Worm (Caenorhabditis elegans) whole organism, young adult: Measurements from ENCODE around the gene mcm-3AP.

Source experiments
- F57A8.1 ChIP-seq: fragments of 200-800 bp; sonication (Bioruptor generic); optimal IDR thresholded peaks from 2 replicates; lab custom pipeline; 2018; ENCODE audit warnings: mild to moderate bottlenecking, missing genetic modification characterization, moderate library complexity, missing compliant biosample characterization
- Y95B8A.8 ChIP-seq: fragments of 200-800 bp; sonication (Bioruptor generic); IDR thresholded peaks from 2 replicates; pipeline ENCODE4 v1.3.6; 2022; ENCODE audit warnings: missing genetic modification reagents, missing genetic modification characterization, missing compliant biosample characterization
- ama-1 ChIP-seq, 3 experiments: fragments of 150-350 bp in 1 of 3; sonication (generic microtip) in 2 of 3; optimal IDR thresholded peaks; 2 replicates each; lab custom pipeline; 2014 to 2018; ENCODE audit warnings: missing biosample characterization in 2 of 3, missing genetic modification characterization in 2 of 3, missing genetic modification reagents in 2 of 3
- aptf-3 ChIP-seq: fragments of 200-800 bp; sonication (Bioruptor generic); IDR thresholded peaks from 2 replicates; pipeline ENCODE4 v1.3.6; 2022; ENCODE audit warnings: missing genetic modification characterization, missing compliant biosample characterization
- rpc-1 ChIP-seq, 2 experiments: fragments of 150-350 bp in 1 of 2; sonication (generic microtip) in 1 of 2; optimal IDR thresholded peaks; 2 replicates each; lab custom pipeline; 2014 to 2018; ENCODE audit warnings: missing biosample characterization in 1 of 2, missing genetic modification characterization in 1 of 2, missing genetic modification reagents in 1 of 2, missing genotype in 1 of 2
- snpc-1.3 ChIP-seq: sonication (generic microtip); optimal IDR thresholded peaks from 2 replicates; lab custom pipeline; 2017; ENCODE audit warnings: missing genetic modification characterization, mild to moderate bottlenecking, missing compliant biosample characterization, antibody characterized with exemption, moderate library complexity, missing genotype, missing genetic modification reagents; ENCODE audit not compliant: insufficient read depth
- unc-62 ChIP-seq: fragments of 150-350 bp; optimal IDR thresholded peaks from 2 replicates; lab custom pipeline; 2014; ENCODE audit warnings: missing biosample characterization, missing genetic modification reagents, missing genetic modification characterization
- ztf-25 ChIP-seq: fragments of 200-800 bp; sonication (Bioruptor generic); IDR thresholded peaks from 2 replicates; pipeline ENCODE4 v1.3.6; 2022; ENCODE audit warnings: missing genetic modification reagents, missing genetic modification characterization, missing compliant biosample characterization

DNA sequence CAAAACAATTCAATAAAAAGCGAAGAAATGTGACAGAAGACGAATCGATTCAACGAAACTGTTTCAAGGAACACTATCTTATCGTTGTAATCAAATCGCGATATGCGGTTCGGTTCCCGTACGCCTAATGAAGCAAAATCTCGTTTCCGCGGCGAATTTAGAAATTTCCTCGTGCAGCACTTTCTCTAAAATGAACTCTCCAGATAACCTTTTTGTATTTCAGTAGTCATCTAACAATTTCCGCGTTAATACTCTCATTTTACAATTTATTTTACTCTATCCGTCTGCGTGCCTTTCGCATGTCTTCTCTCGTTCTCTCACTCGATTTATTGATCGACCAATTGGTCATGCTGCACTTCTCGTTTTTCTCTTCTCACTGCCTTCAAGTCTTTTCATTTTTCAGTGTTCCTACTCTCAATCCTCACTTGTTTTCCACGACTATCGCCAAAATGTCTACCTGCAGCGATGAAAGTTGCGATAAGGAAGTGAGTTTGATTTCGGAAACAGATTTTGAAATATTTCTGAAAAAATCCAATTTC, 38.2 kb upstream of the mcm-3AP start, which contains the start of the genes npp-27 and ntl-4:
- TF ChIP-seq unc-62 (GFP tag; lab: Kevin White, UChicago) (no peak), snpc-1.3 (no peak), ztf-25 (GFP tag; lab: Robert Waterston, UW) (no peak), rpc-1 (optimal IDR thresholded peaks at IDR 0.05; lab: Kevin White, UChicago) (no peak), rpc-1 (tag; optimal IDR thresholded peaks at IDR 0.05; lab: Kevin White, UChicago) (no peak), Y95B8A.8 (GFP tag; lab: Robert Waterston, UW) (no peak), aptf-3 (GFP tag; lab: Robert Waterston, UW) (no peak), F57A8.1 (no peak), ama-1 (optimal IDR thresholded peaks at IDR 0.05; lab: Kevin White, UChicago) (peak; percentile 34), ama-1 (GFP tag; optimal IDR thresholded peaks at IDR 0.05; lab: Kevin White, UChicago) (no peak)
